Worm (Caenorhabditis elegans): Measurements from ENCODE around the gene F35F10.1.

The F35F10.1 gene

DNA sequence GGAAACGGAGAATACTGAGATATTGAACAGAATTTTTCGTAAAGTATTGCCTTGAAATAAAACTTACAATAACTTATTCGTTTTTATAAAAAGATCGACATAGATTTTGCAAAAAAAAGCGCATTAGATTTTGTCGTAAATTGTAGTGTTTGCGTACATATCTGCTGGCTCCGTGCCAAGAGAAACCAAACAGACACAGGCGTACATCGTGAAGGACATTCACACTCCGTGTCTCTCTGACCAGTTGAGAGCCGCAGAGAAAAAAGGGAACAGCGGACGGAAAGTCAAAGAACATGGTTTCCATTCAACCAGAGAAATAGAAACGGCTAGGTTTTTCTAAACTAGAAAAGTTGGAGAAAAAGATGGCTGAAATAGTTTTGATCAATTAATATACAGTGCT, 799 bp upstream of the F35F10.1 start, which contains the start of gene arrd-19 (continued):
- peak; percentile 58 for TF ChIP-seq irx-1 (tag; optimal IDR thresholded peaks at IDR 0.05)
- peak; percentile 34 for TF ChIP-seq nhr-90 (tag; optimal IDR thresholded peaks at IDR 0.05; ENCODE audit: poor library complexity)
- TF ChIP-seq lin-35 (GFP tag; optimal IDR thresholded peaks at IDR 0.05) = peak; percentile 49 to 64
- peak; percentile 88 for TF ChIP-seq mep-1 (tag; optimal IDR thresholded peaks at IDR 0.05)
- no peak for TF ChIP-seq lir-3 (tag; optimal IDR thresholded peaks at IDR 0.05; ENCODE audit: poor library complexity)
- TF ChIP-seq sptf-1 (tag; optimal IDR thresholded peaks at IDR 0.05) = no peak
- TF ChIP-seq xbp-1 (tag; optimal IDR thresholded peaks at IDR 0.05) = peak; percentile 56
- peak in 2 of 3 experiments; percentile 36 to 76 for TF ChIP-seq ceh-82 (tag; optimal IDR thresholded peaks at IDR 0.05)
- TF ChIP-seq mef-2 (tag; optimal IDR thresholded peaks at IDR 0.05) = no peak
- no peak for TF ChIP-seq unc-62 (GFP tag; optimal IDR thresholded peaks at IDR 0.05)
- TF ChIP-seq lsy-2 (tag; optimal IDR thresholded peaks at IDR 0.05) = peak; percentile 75 to 81
- peak; percentile 29 for TF ChIP-seq jun-1 (tag; optimal IDR thresholded peaks at IDR 0.05)
- TF ChIP-seq blmp-1 (tag; optimal IDR thresholded peaks at IDR 0.05) = peak; percentile 74
- TF ChIP-seq ets-5 (GFP tag; IDR thresholded peaks at IDR 0.05) = no peak
- peak; percentile 82 for TF ChIP-seq snu-23 (GFP tag; optimal IDR thresholded peaks at IDR 0.05)
- TF ChIP-seq dpl-1 (GFP tag; optimal IDR thresholded peaks at IDR 0.05) = peak; percentile 46 to 76 (median 63)
- TF ChIP-seq lin-14 (GFP tag; optimal IDR thresholded peaks at IDR 0.05) = peak; percentile 98
- peak; percentile 49 for TF ChIP-seq C16A3.4 (tag; optimal IDR thresholded peaks at IDR 0.05)
- peak; percentile 38 for TF ChIP-seq lin-13 (GFP tag; optimal IDR thresholded peaks at IDR 0.05)
- no peak for TF ChIP-seq nhr-28 (tag; optimal IDR thresholded peaks at IDR 0.05)
- peak; percentile 67 for TF ChIP-seq pag-3 (tag; optimal IDR thresholded peaks at IDR 0.05; ENCODE audit: borderline replicate concordance, insufficient read depth)
- TF ChIP-seq grh-1 (GFP tag; IDR thresholded peaks at IDR 0.05) = peak; percentile 72
- TF ChIP-seq snpc-4 (tag; optimal IDR thresholded peaks at IDR 0.05) = peak; percentile 54
- no peak for TF ChIP-seq ceh-88 (GFP tag; IDR thresholded peaks at IDR 0.05)
- peak; percentile 73 for TF ChIP-seq tbx-2 (tag; optimal IDR thresholded peaks at IDR 0.05)
- TF ChIP-seq egl-13 (tag; optimal IDR thresholded peaks at IDR 0.05) = peak; percentile 19
- TF ChIP-seq hlh-4 (tag; optimal IDR thresholded peaks at IDR 0.05) = no peak
- no peak for TF ChIP-seq C34B4.2 (tag; optimal IDR thresholded peaks at IDR 0.05)
- peak; percentile 97 for TF ChIP-seq nhr-85 (tag)
- peak; percentile 77 for TF ChIP-seq swsn-7 (tag; optimal IDR thresholded peaks at IDR 0.05)
- TF ChIP-seq vab-15 (tag; optimal IDR thresholded peaks at IDR 0.05) = no peak
- no peak for TF ChIP-seq nhr-12 (tag; optimal IDR thresholded peaks at IDR 0.05)
- peak; percentile 46 for TF ChIP-seq dsc-1 (tag; optimal IDR thresholded peaks at IDR 0.05)

DNA sequence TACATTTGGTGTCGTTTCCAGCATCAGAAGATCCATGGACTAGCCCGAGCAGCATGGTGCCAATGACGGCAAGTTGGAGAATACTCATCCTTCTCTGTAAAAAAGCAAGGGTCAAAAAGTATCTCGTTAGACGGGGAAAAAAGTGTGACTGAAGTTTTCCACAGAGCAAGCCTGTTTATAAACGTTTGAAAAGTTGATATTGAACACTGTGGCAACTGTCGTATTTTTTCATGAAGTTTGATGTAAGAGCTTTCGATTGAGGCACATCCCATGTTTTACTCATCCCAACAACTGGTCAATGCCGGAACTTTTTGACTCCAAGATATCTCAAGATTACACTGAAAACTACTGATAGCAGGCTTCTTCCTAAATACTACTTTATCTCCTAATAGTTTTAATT, 2.9 kb downstream of the F35F10.1 start, which contains the start of gene F35F10.13:
Gene F35F10.13, minus strand, starts transcription at position 101 of the 400 bp plus-strand sequence.
- no peak for TF ChIP-seq C16A3.4 (tag; optimal IDR thresholded peaks at IDR 0.05)
- TF ChIP-seq blmp-1 (tag; optimal IDR thresholded peaks at IDR 0.05) = no peak
- no peak for TF ChIP-seq ztf-4 (tag; optimal IDR thresholded peaks at IDR 0.05)
- no peak for TF ChIP-seq lir-3 (tag; optimal IDR thresholded peaks at IDR 0.05; ENCODE audit: poor library complexity)
- no peak for TF ChIP-seq lin-39 (tag; optimal IDR thresholded peaks at IDR 0.05)

- TF ChIP-seq efl-1 (optimal IDR thresholded peaks at IDR 0.05) (no peak), efl-1 (GFP tag; optimal IDR thresholded peaks at IDR 0.05 in 1 of 2) (no peak), mdl-1 (tag; optimal IDR thresholded peaks at IDR 0.05) (no peak), snu-23 (GFP tag; optimal IDR thresholded peaks at IDR 0.05) (no peak), unc-30 (tag; optimal IDR thresholded peaks at IDR 0.05) (no peak), nhr-237 (tag; optimal IDR thresholded peaks at IDR 0.05) (no peak), snpc-4 (tag; optimal IDR thresholded peaks at IDR 0.05) (no peak), rnt-1 (tag; optimal IDR thresholded peaks at IDR 0.05) (no peak), ceh-82 (tag; optimal IDR thresholded peaks at IDR 0.05) (no peak), lin-14 (GFP tag; optimal IDR thresholded peaks at IDR 0.05) (no peak), vab-15 (tag; optimal IDR thresholded peaks at IDR 0.05) (no peak), tlp-1 (tag; optimal IDR thresholded peaks at IDR 0.05) (no peak), ceh-88 (GFP tag; IDR thresholded peaks at IDR 0.05) (no peak), unc-130 (tag; optimal IDR thresholded peaks at IDR 0.05) (no peak), ama-1 (optimal IDR thresholded peaks at IDR 0.05) (no peak), zag-1 (tag; optimal IDR thresholded peaks at IDR 0.05) (no peak), lin-13 (GFP tag; optimal IDR thresholded peaks at IDR 0.05) (no peak)
Measured at ce11 chrV:3320005-3320404, 3.9 kb downstream of the F35F10.1 start, which contains the start of gene F35F10.14. Gene F35F10.14, minus strand, starts transcription at chrV:3320105.

All from whole organism, L1 larva.